Worm (Caenorhabditis elegans) whole organism, L4 larva: ENCODE results near the gene F53F1.2.
A peak's percentile ranks its signal among the peaks of the same experiment; 100 is the strongest.

Source experiments
- D1046.2 ChIP-seq: fragments of 200-800 bp; sonication (Bioruptor generic); IDR thresholded peaks from 2 replicates; pipeline ENCODE4 v1.3.6; 2022; ENCODE audit warnings: missing genetic modification characterization, missing compliant biosample characterization
- F49E8.2 ChIP-seq: sonication (generic microtip); optimal IDR thresholded peaks from 2 replicates; lab custom pipeline; 2016; ENCODE audit warnings: missing compliant biosample characterization, mild to moderate bottlenecking, missing genetic modification characterization, borderline replicate concordance
- T20F7.1 ChIP-seq: fragments of 200-800 bp; sonication (Bioruptor generic); optimal IDR thresholded peaks from 2 replicates; lab custom pipeline; 2018; ENCODE audit warnings: mild to moderate bottlenecking, missing genetic modification characterization, missing compliant biosample characterization
- T26A8.4 ChIP-seq: fragments of 200-800 bp; sonication (Bioruptor generic); IDR thresholded peaks from 2 replicates; pipeline ENCODE4 v1.3.6; 2022; ENCODE audit warnings: missing genetic modification characterization, missing compliant biosample characterization
- Y48G9A.11 ChIP-seq: fragments of 200-800 bp; sonication (Bioruptor generic); IDR thresholded peaks from 2 replicates; pipeline ENCODE4 v1.3.6; 2022; ENCODE audit warnings: missing genetic modification reagents, missing genetic modification characterization, missing compliant biosample characterization
- Y5F2A.4 ChIP-seq: fragments of 200-800 bp; sonication (Bioruptor generic); optimal IDR thresholded peaks from 2 replicates; lab custom pipeline; 2018; ENCODE audit warnings: mild to moderate bottlenecking, missing genetic modification characterization, missing compliant biosample characterization
- Y75B8A.6 ChIP-seq: fragments of 200-800 bp; sonication (Bioruptor generic); IDR thresholded peaks from 2 replicates; pipeline ENCODE4 v1.3.6; 2022; ENCODE audit warnings: missing genetic modification reagents, missing genetic modification characterization, missing compliant biosample characterization
- ZK337.2 ChIP-seq: fragments of 200-800 bp; sonication (Bioruptor generic); IDR thresholded peaks from 2 replicates; pipeline ENCODE4 v1.3.6; 2022; ENCODE audit warnings: missing genetic modification reagents, missing genetic modification characterization, missing compliant biosample characterization
- aha-1 ChIP-seq: fragments of 150-350 bp; peaks from one replicate; lab custom pipeline; 2014; ENCODE audit warnings: missing biosample characterization, missing genetic modification characterization
- ama-1 ChIP-seq: fragments of 150-350 bp; optimal IDR thresholded peaks from 2 replicates; lab custom pipeline; 2014; ENCODE audit warnings: inconsistent platforms, mixed read lengths
- arid-1 ChIP-seq: fragments of 200-800 bp; sonication (Bioruptor generic); conservative IDR thresholded peaks from 2 replicates; pipeline ENCODE4 v1.3.6; 2022; ENCODE audit warnings: missing genetic modification reagents, missing genetic modification characterization, missing compliant biosample characterization
- ceh-20 ChIP-seq: fragments of 200-800 bp; sonication (Bioruptor generic); IDR thresholded peaks from 2 replicates; pipeline ENCODE4 v1.3.6; 2022; ENCODE audit warnings: missing genetic modification reagents, missing genetic modification characterization, missing compliant biosample characterization
- ceh-32 ChIP-seq: sonication (generic microtip); optimal IDR thresholded peaks from 2 replicates; lab custom pipeline; 2016; ENCODE audit warnings: mild to moderate bottlenecking, missing genetic modification characterization, missing compliant biosample characterization; ENCODE audit not compliant: poor library complexity
- ceh-62 ChIP-seq: sonication (generic microtip); optimal IDR thresholded peaks from 2 replicates; lab custom pipeline; 2017; ENCODE audit warnings: missing biosample characterization, missing genetic modification characterization
- ceh-82 ChIP-seq: sonication (generic microtip); optimal IDR thresholded peaks from 2 replicates; lab custom pipeline; 2017; ENCODE audit warnings: missing biosample characterization, missing genetic modification characterization
- ctbp-1 ChIP-seq: fragments of 200-800 bp; sonication (Bioruptor generic); IDR thresholded peaks from 2 replicates; pipeline ENCODE4 v1.3.6; 2022; ENCODE audit warnings: missing genetic modification reagents, missing genetic modification characterization, missing compliant biosample characterization
- daf-12 ChIP-seq: fragments of 150-350 bp; optimal IDR thresholded peaks from 2 replicates; lab custom pipeline; 2014; ENCODE audit warnings: missing biosample characterization, missing genetic modification reagents, missing genetic modification characterization
- daf-8 ChIP-seq: fragments of 200-800 bp; sonication (Bioruptor generic); IDR thresholded peaks from 2 replicates; pipeline ENCODE4 v1.3.6; 2022; ENCODE audit warnings: missing genetic modification characterization, missing compliant biosample characterization
- dmd-6 ChIP-seq: fragments of 200-800 bp; sonication (Bioruptor generic); IDR thresholded peaks from 2 replicates; pipeline ENCODE4 v1.3.6; 2022; ENCODE audit warnings: missing genetic modification reagents, missing genetic modification characterization, missing compliant biosample characterization
- dmd-9 ChIP-seq: fragments of 200-800 bp; sonication (Bioruptor generic); IDR thresholded peaks from 2 replicates; pipeline ENCODE4 v1.3.6; 2022; ENCODE audit warnings: missing genetic modification reagents, missing genetic modification characterization, missing compliant biosample characterization
- dpl-1 ChIP-seq: fragments of 150-350 bp; optimal IDR thresholded peaks from 2 replicates; lab custom pipeline; 2014; ENCODE audit warnings: missing biosample characterization, missing genetic modification reagents, missing genetic modification characterization
- duxl-1 ChIP-seq: sonication (generic microtip); optimal IDR thresholded peaks from 2 replicates; lab custom pipeline; 2016; ENCODE audit warnings: mild to moderate bottlenecking, missing genetic modification characterization, moderate library complexity, missing compliant biosample characterization; ENCODE audit not compliant: poor library complexity
- dve-1 ChIP-seq: sonication (generic microtip); optimal IDR thresholded peaks from 2 replicates; lab custom pipeline; 2017; ENCODE audit warnings: antibody characterized with exemption, mild to moderate bottlenecking, missing genetic modification characterization, missing compliant biosample characterization; ENCODE audit not compliant: insufficient read depth
- egl-27 ChIP-seq: sonication (generic microtip); optimal IDR thresholded peaks from 3 replicates; lab custom pipeline; 2017; ENCODE audit warnings: missing biosample characterization, missing genetic modification reagents, missing genetic modification characterization
- egl-43 ChIP-seq: fragments of 200-800 bp; sonication (Bioruptor generic); IDR thresholded peaks from 2 replicates; pipeline ENCODE4 v1.3.6; 2022; ENCODE audit warnings: missing genetic modification reagents, missing genetic modification characterization, missing compliant biosample characterization
- hmg-1.1 ChIP-seq: fragments of 200-800 bp; sonication (Bioruptor generic); IDR thresholded peaks from 2 replicates; pipeline ENCODE4 v1.3.6; 2022; ENCODE audit warnings: missing genetic modification reagents, missing genetic modification characterization, missing compliant biosample characterization
- lin-13 ChIP-seq: fragments of 150-350 bp; optimal IDR thresholded peaks from 2 replicates; lab custom pipeline; 2014; ENCODE audit warnings: missing biosample characterization, missing genetic modification reagents, missing genetic modification characterization
- lin-29 ChIP-seq: fragments of 200-800 bp; sonication (Bioruptor generic); IDR thresholded peaks from 2 replicates; pipeline ENCODE4 v1.3.6; 2022; ENCODE audit warnings: missing genetic modification reagents, missing genetic modification characterization, missing compliant biosample characterization
- lin-38 ChIP-seq: fragments of 200-800 bp; sonication (Bioruptor generic); IDR thresholded peaks from 2 replicates; pipeline ENCODE4 v1.3.6; 2022; ENCODE audit warnings: missing genetic modification reagents, missing genetic modification characterization, missing compliant biosample characterization
- lin-39 ChIP-seq: fragments of 150-350 bp; optimal IDR thresholded peaks from 2 replicates; lab custom pipeline; 2014; ENCODE audit warnings: missing biosample characterization, missing genetic modification reagents, missing genetic modification characterization
- lsy-2 ChIP-seq, 2 experiments: fragments of 150-350 bp in 1 of 2; sonication (generic microtip) in 1 of 2; optimal IDR thresholded peaks; 2 replicates each; lab custom pipeline; 2014 to 2017; ENCODE audit warnings: missing biosample characterization in 2 of 2, missing genetic modification characterization in 2 of 2
- madf-9 ChIP-seq: fragments of 200-800 bp; sonication (Bioruptor generic); conservative IDR thresholded peaks from 2 replicates; pipeline ENCODE4 v1.3.6; 2022; ENCODE audit warnings: missing genetic modification reagents, missing genetic modification characterization, missing compliant biosample characterization
- mdl-1 ChIP-seq, 2 experiments: fragments of 150-350 bp in 1 of 2; sonication (generic microtip) in 1 of 2; optimal IDR thresholded peaks; 2 replicates each; lab custom pipeline; 2014 to 2017; ENCODE audit warnings: missing biosample characterization in 2 of 2, missing genetic modification characterization in 2 of 2
- mdt-29 ChIP-seq: fragments of 200-800 bp; sonication (Bioruptor generic); IDR thresholded peaks from 2 replicates; pipeline ENCODE4 v1.3.6; 2022; ENCODE audit warnings: missing genetic modification reagents, missing genetic modification characterization, missing compliant biosample characterization
- mxl-3 ChIP-seq: fragments of 200-800 bp; sonication (Bioruptor generic); optimal IDR thresholded peaks from 2 replicates; lab custom pipeline; 2018; ENCODE audit warnings: mild to moderate bottlenecking, missing genetic modification characterization, missing compliant biosample characterization
- nhr-10 ChIP-seq: fragments of 150-350 bp; optimal IDR thresholded peaks from 2 replicates; lab custom pipeline; 2014; ENCODE audit warnings: missing biosample characterization, missing genetic modification characterization
- nhr-102 ChIP-seq: sonication (generic microtip); optimal IDR thresholded peaks from 2 replicates; lab custom pipeline; 2016; ENCODE audit warnings: mild to moderate bottlenecking, missing genetic modification characterization, moderate library complexity, missing compliant biosample characterization
- nhr-11 ChIP-seq: fragments of 150-350 bp; optimal IDR thresholded peaks from 2 replicates; lab custom pipeline; 2014; ENCODE audit warnings: missing biosample characterization, missing genetic modification characterization
- nhr-25 ChIP-seq: sonication (generic microtip); optimal IDR thresholded peaks from 2 replicates; lab custom pipeline; 2017; ENCODE audit warnings: missing genetic modification characterization, mild to moderate bottlenecking, missing compliant biosample characterization, antibody characterized with exemption, moderate library complexity, borderline replicate concordance; ENCODE audit not compliant: insufficient read depth
- nhr-48 ChIP-seq: sonication (generic microtip); optimal IDR thresholded peaks from 2 replicates; lab custom pipeline; 2016; ENCODE audit warnings: mild to moderate bottlenecking, missing genetic modification characterization, missing compliant biosample characterization
- nhr-76 ChIP-seq: fragments of 150-350 bp; optimal IDR thresholded peaks from 2 replicates; lab custom pipeline; 2014; ENCODE audit warnings: missing biosample characterization, missing genetic modification characterization
- nhr-77 ChIP-seq: fragments of 150-350 bp; optimal IDR thresholded peaks from 2 replicates; lab custom pipeline; 2014; ENCODE audit warnings: missing biosample characterization, missing genetic modification characterization
- skn-1 ChIP-seq: fragments of 150-350 bp; optimal IDR thresholded peaks from 2 replicates; lab custom pipeline; 2014; ENCODE audit warnings: missing biosample characterization, missing genetic modification characterization
- snpc-4 ChIP-seq: fragments of 150-350 bp; optimal IDR thresholded peaks from 2 replicates; lab custom pipeline; 2014; ENCODE audit warnings: missing biosample characterization, missing genetic modification characterization
- spr-1 ChIP-seq: sonication (generic microtip); optimal IDR thresholded peaks from 2 replicates; lab custom pipeline; 2016; ENCODE audit warnings: mild to moderate bottlenecking, missing genetic modification characterization, missing compliant biosample characterization
- spr-3 ChIP-seq: fragments of 200-800 bp; sonication (Bioruptor generic); optimal IDR thresholded peaks from 2 replicates; lab custom pipeline; 2018; ENCODE audit warnings: mild to moderate bottlenecking, missing genetic modification characterization, missing compliant biosample characterization
- tra-1 ChIP-seq: fragments of 200-800 bp; sonication (Bioruptor generic); IDR thresholded peaks from 2 replicates; pipeline ENCODE4 v1.3.6; 2022; ENCODE audit warnings: missing genetic modification reagents, missing genetic modification characterization, missing compliant biosample characterization
- unc-130 ChIP-seq: sonication (generic microtip); optimal IDR thresholded peaks from 2 replicates; lab custom pipeline; 2016; ENCODE audit warnings: missing genetic modification reagents, missing genetic modification characterization, missing compliant biosample characterization
- zip-11 ChIP-seq: fragments of 200-800 bp; sonication (Bioruptor generic); IDR thresholded peaks from 2 replicates; pipeline ENCODE4 v1.3.6; 2022; ENCODE audit warnings: missing genetic modification characterization, missing compliant biosample characterization
- zip-2 ChIP-seq: fragments of 150-350 bp; optimal IDR thresholded peaks from 2 replicates; lab custom pipeline; 2014; ENCODE audit warnings: missing biosample characterization, missing genetic modification characterization

Gene F53F1.2

ce11 chrV:13408440-13408839, 1.8 kb downstream of the F53F1.2 start:
- TF ChIP-seq T26A8.4 (GFP tag; lab: Robert Waterston, UW) (no peak), aha-1 (tag; lab: Kevin White, UChicago) (peak; percentile 94), Y75B8A.6 (GFP tag; lab: Robert Waterston, UW) (no peak), daf-8 (GFP tag; lab: Robert Waterston, UW) (no peak), lin-13 (no peak), ceh-82 (tag; lab: Kevin White, UChicago) (no peak), egl-27 (tag; lab: Kevin White, UChicago) (no peak), lin-39 (tag; lab: Kevin White, UChicago) (no peak), egl-43 (GFP tag; lab: Robert Waterston, UW) (no peak), duxl-1 (peak; percentile 1)

- TF ChIP-seq ZK337.2 (GFP tag; lab: Robert Waterston, UW) (0 out of 2 replicates have a peak, but pooled peaks have one; percentile 23), nhr-102 (tag; lab: Kevin White, UChicago) (no peak), ctbp-1 (GFP tag; lab: Robert Waterston, UW) (no peak), madf-9 (no peak), daf-12 (tag; lab: Kevin White, UChicago) (no peak), dpl-1 (peak; percentile 87), dmd-9 (GFP tag; lab: Robert Waterston, UW) (no peak), ama-1 (no peak), nhr-25 (tag; lab: Kevin White, UChicago) (no peak), arid-1 (GFP tag; lab: Robert Waterston, UW) (no peak), lsy-2 (tag; optimal IDR thresholded peaks at IDR 0.05; lab: Kevin White, UChicago) (peak in 1 of 2 experiments; percentile 31), ceh-32 (tag; lab: Kevin White, UChicago) (no peak), mdt-29 (GFP tag; lab: Robert Waterston, UW) (no peak), dve-1 (no peak), mdl-1 (tag; optimal IDR thresholded peaks at IDR 0.05; lab: Kevin White, UChicago) (no peak), hmg-1.1 (GFP tag; lab: Robert Waterston, UW) (no peak), zip-11 (GFP tag; lab: Robert Waterston, UW) (no peak), skn-1 (no peak), unc-130 (peak; percentile 22), ceh-62 (tag; lab: Kevin White, UChicago) (no peak), spr-1 (tag; lab: Kevin White, UChicago) (no peak), tra-1 (no peak), dmd-6 (no peak), ceh-82 (tag; lab: Kevin White, UChicago) (no peak), lin-38 (GFP tag; lab: Robert Waterston, UW) (peak; percentile 51), D1046.2 (GFP tag; lab: Robert Waterston, UW) (no peak), lin-29 (GFP tag; lab: Robert Waterston, UW) (no peak), Y5F2A.4 (GFP tag; lab: Kevin White, UChicago) (no peak), mxl-3 (no peak), lin-13 (no peak), nhr-10 (no peak), nhr-11 (tag; lab: Kevin White, UChicago) (no peak), nhr-76 (no peak), nhr-48 (tag; lab: Kevin White, UChicago) (no peak), nhr-77 (tag; lab: Kevin White, UChicago) (no peak), F49E8.2 (tag; lab: Kevin White, UChicago) (peak; percentile 18), T20F7.1 (peak; percentile 2), egl-27 (tag; lab: Kevin White, UChicago) (no peak), zip-2 (tag; lab: Kevin White, UChicago) (no peak), Y75B8A.6 (GFP tag; lab: Robert Waterston, UW) (no peak), spr-3 (no peak), ceh-20 (GFP tag; lab: Robert Waterston, UW) (no peak), snpc-4 (no peak), Y48G9A.11 (peak; percentile 65; the same call in 1 of the 2 replicates)
These were observed 2.5 kb downstream of the F53F1.2 start for ce11 chrV:13409089-13409488.
